Worm (Caenorhabditis elegans) whole organism, mixed stage, embryonic: ENCODE measurements around the gene sftd-3.

Source experiments
- M03D4.4 ChIP-seq: sonication (generic microtip); optimal IDR thresholded peaks from 2 replicates; lab custom pipeline; 2017; ENCODE audit warnings: mild to moderate bottlenecking, missing genetic modification characterization, missing compliant biosample characterization
- blmp-1 ChIP-seq: fragments of 150-350 bp; optimal IDR thresholded peaks from 2 replicates; lab custom pipeline; 2014; ENCODE audit warnings: missing biosample characterization, missing genetic modification characterization
- ceh-39 ChIP-seq: fragments of 150-350 bp; optimal IDR thresholded peaks from 2 replicates; lab custom pipeline; 2014; ENCODE audit warnings: missing biosample characterization, missing genetic modification characterization
- ceh-43 ChIP-seq: fragments of 200-800 bp; sonication (Bioruptor generic); optimal IDR thresholded peaks from 2 replicates; lab custom pipeline; 2018; ENCODE audit warnings: mild to moderate bottlenecking, missing genetic modification characterization, moderate library complexity, missing compliant biosample characterization
- ces-1 ChIP-seq: fragments of 150-350 bp; optimal IDR thresholded peaks from 2 replicates; lab custom pipeline; 2014; ENCODE audit warnings: missing biosample characterization, missing genetic modification reagents, missing genetic modification characterization
- cnd-1 ChIP-seq: fragments of 200-800 bp; sonication (Bioruptor generic); optimal IDR thresholded peaks from 2 replicates; lab custom pipeline; 2018; ENCODE audit warnings: mild to moderate bottlenecking, missing genetic modification characterization, missing compliant biosample characterization
- drap-1 ChIP-seq: fragments of 200-800 bp; sonication (Bioruptor generic); optimal IDR thresholded peaks from 3 replicates; lab custom pipeline; 2018; ENCODE audit warnings: mild to moderate bottlenecking, missing genetic modification characterization, missing compliant biosample characterization
- elt-1 ChIP-seq: sonication (generic microtip); optimal IDR thresholded peaks from 2 replicates; lab custom pipeline; 2017; ENCODE audit warnings: missing genetic modification characterization, mild to moderate bottlenecking, missing compliant biosample characterization, antibody characterized with exemption, moderate library complexity, borderline replicate concordance; ENCODE audit not compliant: insufficient read depth
- elt-3 ChIP-seq: fragments of 150-350 bp; optimal IDR thresholded peaks from 2 replicates; lab custom pipeline; 2014; ENCODE audit warnings: missing biosample characterization, missing genetic modification characterization
- ham-2 ChIP-seq: fragments of 200-800 bp; sonication (Bioruptor generic); optimal IDR thresholded peaks from 2 replicates; lab custom pipeline; 2018; ENCODE audit warnings: mild to moderate bottlenecking, missing genetic modification characterization, missing compliant biosample characterization
- hlh-1 ChIP-seq: fragments of 150-350 bp; optimal IDR thresholded peaks from 2 replicates; lab custom pipeline; 2014; ENCODE audit warnings: missing biosample characterization, missing genetic modification reagents, missing genetic modification characterization
- lin-13 ChIP-seq: fragments of 150-350 bp; optimal IDR thresholded peaks from 2 replicates; lab custom pipeline; 2014; ENCODE audit warnings: missing biosample characterization, missing genetic modification characterization
- lin-32 ChIP-seq: fragments of 200-800 bp; sonication (Bioruptor generic); optimal IDR thresholded peaks from 2 replicates; lab custom pipeline; 2018; ENCODE audit warnings: mild to moderate bottlenecking, missing genetic modification characterization, missing compliant biosample characterization
- lsy-2 ChIP-seq: fragments of 150-350 bp; optimal IDR thresholded peaks from 2 replicates; lab custom pipeline; 2014; ENCODE audit warnings: missing biosample characterization, missing genetic modification characterization
- mab-5 ChIP-seq: fragments of 150-350 bp; optimal IDR thresholded peaks from 2 replicates; lab custom pipeline; 2014; ENCODE audit warnings: missing biosample characterization, missing genetic modification characterization
- mep-1 ChIP-seq: fragments of 150-350 bp; optimal IDR thresholded peaks from 2 replicates; lab custom pipeline; 2017; ENCODE audit warnings: missing biosample characterization, missing genetic modification reagents, missing genetic modification characterization, inconsistent platforms
- mls-2 ChIP-seq: sonication (generic microtip); optimal IDR thresholded peaks from 2 replicates; lab custom pipeline; 2016; ENCODE audit warnings: mild to moderate bottlenecking, missing genetic modification characterization, moderate library complexity, missing compliant biosample characterization
- nhr-2 ChIP-seq: fragments of 150-350 bp; optimal IDR thresholded peaks from 2 replicates; lab custom pipeline; 2014; ENCODE audit warnings: missing biosample characterization, missing genetic modification characterization
- nhr-237 ChIP-seq: fragments of 150-350 bp; optimal IDR thresholded peaks from 2 replicates; lab custom pipeline; 2014; ENCODE audit warnings: missing biosample characterization, missing genetic modification characterization
- pha-4 ChIP-seq: fragments of 150-350 bp; optimal IDR thresholded peaks from 2 replicates; lab custom pipeline; 2018; ENCODE audit warnings: missing biosample characterization, missing genetic modification reagents, missing genetic modification characterization
- sem-2 ChIP-seq: fragments of 200-800 bp; sonication (Bioruptor generic); optimal IDR thresholded peaks from 2 replicates; lab custom pipeline; 2018; ENCODE audit warnings: mild to moderate bottlenecking, missing genetic modification characterization, missing compliant biosample characterization
- snpc-4 ChIP-seq: fragments of 150-350 bp; optimal IDR thresholded peaks from 2 replicates; lab custom pipeline; 2014; ENCODE audit warnings: missing biosample characterization, missing genetic modification characterization
- sptf-1 ChIP-seq: sonication (generic microtip); optimal IDR thresholded peaks from 2 replicates; lab custom pipeline; 2017; ENCODE audit warnings: mild to moderate bottlenecking, missing genetic modification characterization, moderate library complexity, missing compliant biosample characterization
- tbx-8 ChIP-seq: fragments of 200-800 bp; sonication (Bioruptor generic); optimal IDR thresholded peaks from 2 replicates; lab custom pipeline; 2018; ENCODE audit warnings: mild to moderate bottlenecking, missing genetic modification characterization, moderate library complexity, missing compliant biosample characterization
- unc-120 ChIP-seq: sonication (generic microtip); optimal IDR thresholded peaks from 2 replicates; lab custom pipeline; 2017; ENCODE audit warnings: missing genetic modification characterization, missing compliant biosample characterization; ENCODE audit not compliant: poor library complexity, severe bottlenecking
- unc-39 ChIP-seq: fragments of 150-350 bp; optimal IDR thresholded peaks from 2 replicates; lab custom pipeline; 2014; ENCODE audit warnings: missing biosample characterization, missing genetic modification characterization
- unc-62 ChIP-seq: fragments of 150-350 bp; optimal IDR thresholded peaks from 2 replicates; lab custom pipeline; 2014; ENCODE audit warnings: missing biosample characterization, missing genetic modification reagents, missing genetic modification characterization
- zip-8 ChIP-seq: fragments of 150-350 bp; optimal IDR thresholded peaks from 2 replicates; lab custom pipeline; 2014; ENCODE audit warnings: missing biosample characterization, missing genetic modification characterization
- ztf-11 ChIP-seq: fragments of 150-350 bp; optimal IDR thresholded peaks from 2 replicates; lab custom pipeline; 2014; ENCODE audit warnings: missing biosample characterization, missing genetic modification characterization

sftd-3 gene

ce11 chrII:9005067-9005466 lies 41.1 kb upstream of the sftd-3 start, which contains the start of gene F44G4.7:
TSS of gene F44G4.7 (minus strand) at chrII:9005167.
- TF ChIP-seq nhr-2 (tag; lab: Kevin White, UChicago) (no peak), ceh-39 (tag; lab: Kevin White, UChicago) (no peak), ces-1 (no peak), sptf-1 (tag; lab: Kevin White, UChicago) (no peak), cnd-1 (tag; lab: Kevin White, UChicago) (no peak), unc-120 (tag; lab: Kevin White, UChicago) (no peak), ceh-43 (GFP tag; lab: Kevin White, UChicago) (no peak), unc-39 (tag; lab: Kevin White, UChicago) (no peak), snpc-4 (tag; lab: Kevin White, UChicago) (no peak), nhr-237 (tag; lab: Kevin White, UChicago) (no peak), lin-32 (no peak), lsy-2 (tag; lab: Kevin White, UChicago) (no peak), hlh-1 (tag; lab: Kevin White, UChicago) (no peak), pha-4 (tag; lab: Kevin White, UChicago) (no peak), tbx-8 (GFP tag; lab: Kevin White, UChicago) (no peak)

ce11 chrII:9001743-9002222 lies 37.8 kb upstream of the sftd-3 start, which contains the start of gene F44G4.6:
TSS of gene F44G4.6 (minus strand) at chrII:9001793.
- TF ChIP-seq nhr-237 (tag; lab: Kevin White, UChicago) (no peak), lsy-2 (tag; lab: Kevin White, UChicago) (no peak), unc-62 (GFP tag; lab: Kevin White, UChicago) (no peak), lin-13 (no peak), ztf-11 (tag; lab: Kevin White, UChicago) (no peak), mep-1 (tag; lab: Kevin White, UChicago) (no peak), snpc-4 (tag; lab: Kevin White, UChicago) (no peak), nhr-2 (tag; lab: Kevin White, UChicago) (no peak), sem-2 (no peak)

ce11 chrII:9000331-9000730 lies 36.4 kb upstream of the sftd-3 start, which contains the start of gene F44G4.5:
TSS of gene F44G4.5 (minus strand) at chrII:9000431.
- TF ChIP-seq elt-3 (tag; lab: Kevin White, UChicago), result no peak
- TF ChIP-seq, all 35 proteins: peak for 0

ce11 chrII:8997479-8997878 lies 33.5 kb upstream of the sftd-3 start, which contains the start of the genes F44G4.3 and tdp-1:
TSS of gene F44G4.3 (minus strand) at chrII:8997662.
TSS of gene tdp-1 (plus strand) at chrII:8997825.
- TF ChIP-seq unc-120 (tag; lab: Kevin White, UChicago) (no peak), lsy-2 (tag; lab: Kevin White, UChicago) (peak; percentile 93), mep-1 (tag; lab: Kevin White, UChicago) (peak; percentile 1), ces-1 (peak; percentile 97), M03D4.4 (peak; percentile 3)
- TF ChIP-seq, all 35 proteins: peak for 4

ce11 chrII:8996064-8996463 lies 32.1 kb upstream of the sftd-3 start, which contains the start of gene ndub-2:
TSS of gene ndub-2 (plus strand) at chrII:8996364.
- TF ChIP-seq nhr-2 (tag; lab: Kevin White, UChicago), result no peak
- TF ChIP-seq blmp-1 (tag; lab: Kevin White, UChicago), result no peak
- no peak for TF ChIP-seq ztf-11 (tag; lab: Kevin White, UChicago)
- TF ChIP-seq unc-120 (tag; lab: Kevin White, UChicago), result no peak
- no peak for TF ChIP-seq mls-2 (tag; lab: Kevin White, UChicago)
- no peak for TF ChIP-seq nhr-237 (tag; lab: Kevin White, UChicago)
- no peak for TF ChIP-seq lin-13
- TF ChIP-seq elt-1 (tag; lab: Kevin White, UChicago), result no peak

ce11 chrII:8994336-8994735 lies 30.4 kb upstream of the sftd-3 start, which contains the start of gene F44G4.1:
TSS of gene F44G4.1 (plus strand) at chrII:8994636.
- no peak for TF ChIP-seq ham-2
- no peak for TF ChIP-seq mep-1 (tag; lab: Kevin White, UChicago)
- TF ChIP-seq unc-120 (tag; lab: Kevin White, UChicago), result no peak
- TF ChIP-seq M03D4.4, result no peak
- TF ChIP-seq nhr-237 (tag; lab: Kevin White, UChicago), result no peak
- TF ChIP-seq nhr-2 (tag; lab: Kevin White, UChicago), result no peak
- no peak for TF ChIP-seq lsy-2 (tag; lab: Kevin White, UChicago)
- TF ChIP-seq drap-1 (GFP tag; lab: Kevin White, UChicago), result no peak
- TF ChIP-seq snpc-4 (tag; lab: Kevin White, UChicago), result no peak
- no peak for TF ChIP-seq ces-1
- no peak for TF ChIP-seq zip-8 (tag; lab: Kevin White, UChicago)
- TF ChIP-seq mab-5 (tag; lab: Kevin White, UChicago), result no peak
- no peak for TF ChIP-seq hlh-1 (tag; lab: Kevin White, UChicago)
